Fruit fly (Drosophila melanogaster): Measurements from ENCODE around the gene CG14238.

DNA sequence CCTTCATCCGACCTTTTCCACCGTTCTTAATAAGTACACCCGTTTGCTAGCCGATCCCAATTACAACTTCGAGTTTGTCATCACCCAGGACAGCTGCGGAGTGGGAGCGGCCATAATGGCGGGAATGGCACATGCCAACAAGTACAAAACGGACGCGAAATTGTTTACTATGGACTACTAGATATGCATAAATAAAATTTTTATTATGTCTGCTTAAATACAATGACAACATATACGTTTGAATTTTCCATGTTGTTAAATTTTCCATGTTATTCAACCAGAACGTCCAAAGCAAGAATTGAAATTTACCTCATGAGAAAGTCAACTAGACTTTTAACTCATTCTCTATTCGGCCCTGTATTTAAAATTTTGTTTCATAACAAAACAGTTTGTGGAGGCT is 7.7 kb upstream of the CG14238 start, which contains the start of gene Hex-t2:
- TF ChIP-seq CG16779 (tag; optimal IDR thresholded peaks at IDR 0.05) (no peak), Eip78C (GFP tag) (no peak)
